Worm (Caenorhabditis elegans) whole organism, early embryonic: ENCODE measurements around the gene srbc-34.

ENCODE experiments used
- B0310.2 ChIP-seq: sonication (generic microtip); optimal IDR thresholded peaks from 2 replicates; lab custom pipeline; 2016; ENCODE audit warnings: mild to moderate bottlenecking, missing genetic modification characterization, missing compliant biosample characterization
- ama-1 ChIP-seq: fragments of 150-350 bp; optimal IDR thresholded peaks from 2 replicates; lab custom pipeline; 2014
- ceh-36 ChIP-seq: sonication (generic microtip); optimal IDR thresholded peaks from 2 replicates; lab custom pipeline; 2016; ENCODE audit warnings: missing genetic modification characterization, inconsistent platforms, missing compliant biosample characterization
- ets-7 ChIP-seq: sonication (generic microtip); optimal IDR thresholded peaks from 2 replicates; lab custom pipeline; 2016; ENCODE audit warnings: missing genotype, missing genetic modification characterization, missing compliant biosample characterization
- flt-1 ChIP-seq: fragments of 200-800 bp; sonication (Bioruptor generic); IDR thresholded peaks from 2 replicates; pipeline ENCODE4 v1.3.6; 2022; ENCODE audit warnings: missing genetic modification characterization, missing compliant biosample characterization
- hmg-4 ChIP-seq: fragments of 200-800 bp; sonication (Bioruptor generic); optimal IDR thresholded peaks from 2 replicates; lab custom pipeline; 2018; ENCODE audit warnings: mild to moderate bottlenecking, missing genetic modification characterization, missing compliant biosample characterization
- pes-1 ChIP-seq: fragments of 200-800 bp; sonication (Bioruptor generic); IDR thresholded peaks from 2 replicates; pipeline ENCODE4 v1.3.6; 2022; ENCODE audit warnings: missing genetic modification reagents, missing genetic modification characterization, missing compliant biosample characterization
- scrt-1 ChIP-seq: fragments of 200-800 bp; sonication (Bioruptor generic); IDR thresholded peaks from 2 replicates; pipeline ENCODE4 v1.3.6; 2022; ENCODE audit warnings: missing genetic modification characterization, missing compliant biosample characterization
- sea-1 ChIP-seq: fragments of 200-800 bp; sonication (Bioruptor generic); conservative IDR thresholded peaks from 2 replicates; pipeline ENCODE4 v1.3.6; 2022; ENCODE audit warnings: missing genetic modification characterization, missing compliant biosample characterization
- tbx-11 ChIP-seq: fragments of 200-800 bp; sonication (Bioruptor generic); IDR thresholded peaks from 2 replicates; pipeline ENCODE4 v1.3.6; 2022; ENCODE audit warnings: missing genetic modification characterization, missing compliant biosample characterization
- tbx-37 ChIP-seq: fragments of 200-800 bp; sonication (Bioruptor generic); conservative IDR thresholded peaks from 2 replicates; pipeline ENCODE4 v1.3.6; 2022; ENCODE audit warnings: missing genetic modification reagents, missing genetic modification characterization, missing compliant biosample characterization
- tra-4 ChIP-seq: sonication (generic microtip); optimal IDR thresholded peaks from 2 replicates; lab custom pipeline; 2017; ENCODE audit warnings: missing genetic modification characterization, missing compliant biosample characterization

- TF ChIP-seq B0310.2 (tag; lab: Kevin White, UChicago) (no peak), flt-1 (no peak), sea-1 (GFP tag; lab: Robert Waterston, UW) (no peak), ama-1 (no peak), ets-7 (tag; lab: Kevin White, UChicago) (no peak), scrt-1 (GFP tag; lab: Robert Waterston, UW) (no peak), ceh-36 (tag; lab: Kevin White, UChicago) (no peak), hmg-4 (GFP tag; lab: Kevin White, UChicago) (no peak), tra-4 (no peak), tbx-11 (no peak), pes-1 (GFP tag; lab: Robert Waterston, UW) (no peak), tbx-37 (no peak)
Observed at ce11 chrV:20164059-20164892, 41.8 kb upstream of the srbc-34 start, which contains the start of gene F19B2.5.
